Fruit fly (Drosophila melanogaster) Kc167 (cell line): ENCODE results near the gene CG9372.

ENCODE experiments used
- h ChIP-seq: fragments of >200 bp; optimal IDR thresholded peaks from 3 replicates; lab custom pipeline; 2018; ENCODE audit warnings: missing external identifiers
- insv ChIP-seq: fragments of >200 bp; optimal IDR thresholded peaks from 3 replicates; lab custom pipeline; 2018; ENCODE audit warnings: missing external identifiers
- psq ChIP-seq: fragments of >200 bp; optimal IDR thresholded peaks from 2 replicates; lab custom pipeline; 2017; ENCODE audit warnings: missing external identifiers

dm6 chr3L:19634788-19635448 is 28.9 kb downstream of the CG9372 start:
- TF ChIP-seq h (no peak), psq (lab: Kevin White, UChicago) (no peak), insv (lab: Kevin White, UChicago) (no peak)
